Worm (Caenorhabditis elegans) whole organism, midembryonic: ENCODE results near the gene col-86.
A peak's percentile ranks its signal among the peaks of the same experiment; 100 is the strongest.
"Not testable (repeated sequence)": the region's sequence is repeated elsewhere in the genome, so short reads cannot be mapped to it uniquely, and the experiment has no call there.

Experiments
- T22C8.4 ChIP-seq: fragments of 200-800 bp; sonication (Bioruptor generic); IDR thresholded peaks from 2 replicates; pipeline ENCODE4 v1.3.6; 2022; ENCODE audit warnings: missing genetic modification characterization, missing compliant biosample characterization
- cog-1 ChIP-seq: sonication (generic microtip); optimal IDR thresholded peaks from 2 replicates; lab custom pipeline; 2016; ENCODE audit warnings: missing genetic modification characterization, missing compliant biosample characterization
- flt-1 ChIP-seq: fragments of 200-800 bp; sonication (Bioruptor generic); IDR thresholded peaks from 2 replicates; pipeline ENCODE4 v1.3.6; 2022; ENCODE audit warnings: missing genetic modification characterization, missing compliant biosample characterization
- klf-2 ChIP-seq: fragments of 200-800 bp; sonication (Bioruptor generic); conservative IDR thresholded peaks from 2 replicates; pipeline ENCODE4 v1.3.6; 2022; ENCODE audit warnings: missing genetic modification reagents, missing genetic modification characterization, missing compliant biosample characterization
- med-1 ChIP-seq: sonication (generic microtip); optimal IDR thresholded peaks from 2 replicates; lab custom pipeline; 2017; ENCODE audit warnings: missing genetic modification characterization, mild to moderate bottlenecking, missing compliant biosample characterization, antibody characterized with exemption, missing genetic modification reagents; ENCODE audit not compliant: insufficient read depth
- ref-1 ChIP-seq: fragments of 200-800 bp; sonication (Bioruptor generic); conservative IDR thresholded peaks from 2 replicates; pipeline ENCODE4 v1.3.6; 2022; ENCODE audit warnings: missing genetic modification reagents, missing genetic modification characterization, missing compliant biosample characterization
- tab-1 ChIP-seq: fragments of 200-800 bp; sonication (Bioruptor generic); IDR thresholded peaks from 2 replicates; pipeline ENCODE4 v1.3.6; 2022; ENCODE audit warnings: missing genetic modification characterization, missing compliant biosample characterization
- ztf-23 ChIP-seq: fragments of 200-800 bp; sonication (Bioruptor generic); IDR thresholded peaks from 2 replicates; pipeline ENCODE4 v1.3.6; 2022; ENCODE audit warnings: missing genetic modification reagents, missing genetic modification characterization, missing compliant biosample characterization
- ztf-29 ChIP-seq: fragments of 200-800 bp; sonication (Bioruptor generic); IDR thresholded peaks from 2 replicates; pipeline ENCODE4 v1.3.6; 2022; ENCODE audit warnings: missing genetic modification reagents, missing genetic modification characterization, missing compliant biosample characterization

The col-86 gene

DNA sequence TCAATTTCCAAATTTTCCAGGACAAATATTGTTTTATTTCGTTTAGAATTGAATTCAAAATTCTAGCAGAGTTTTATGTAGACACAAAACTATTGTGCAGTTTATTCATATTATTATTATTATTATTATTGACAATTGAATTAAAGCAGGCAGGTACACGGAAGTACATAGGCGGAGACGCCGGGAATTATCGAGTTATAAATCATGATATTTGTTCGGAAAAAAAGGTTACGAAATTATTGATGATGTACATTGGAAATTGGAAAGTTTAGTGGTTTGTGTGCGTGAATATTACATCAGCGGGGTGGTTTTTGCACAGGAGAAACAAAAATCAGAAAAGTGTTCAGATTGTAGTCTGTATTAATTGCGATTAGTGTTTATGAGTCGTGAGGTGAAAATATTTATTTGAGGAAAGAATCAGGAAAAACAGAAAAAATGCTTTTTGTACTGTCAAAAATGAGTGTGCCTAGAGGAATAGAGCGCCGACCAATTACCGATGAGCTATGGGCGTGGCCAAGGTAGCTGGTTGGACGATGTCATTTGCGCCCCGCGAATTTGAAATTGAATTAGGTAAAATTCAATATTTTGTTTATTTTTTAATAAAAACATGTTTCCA lies 21.7 kb downstream of the col-86 start:
- TF ChIP-seq klf-2 (GFP tag; lab: Robert Waterston, UW), result no peak
- no peak for TF ChIP-seq flt-1 (GFP tag; lab: Robert Waterston, UW)
- no peak for TF ChIP-seq ztf-23 (GFP tag; lab: Robert Waterston, UW)
- TF ChIP-seq ztf-29, result no peak
- no peak for TF ChIP-seq med-1 (GFP tag; lab: Kevin White, UChicago)
- no peak for TF ChIP-seq tab-1 (GFP tag; lab: Robert Waterston, UW)
- no peak for TF ChIP-seq cog-1 (tag; lab: Kevin White, UChicago)
- no peak for TF ChIP-seq ref-1 (GFP tag; lab: Robert Waterston, UW)
- no peak for TF ChIP-seq T22C8.4

DNA sequence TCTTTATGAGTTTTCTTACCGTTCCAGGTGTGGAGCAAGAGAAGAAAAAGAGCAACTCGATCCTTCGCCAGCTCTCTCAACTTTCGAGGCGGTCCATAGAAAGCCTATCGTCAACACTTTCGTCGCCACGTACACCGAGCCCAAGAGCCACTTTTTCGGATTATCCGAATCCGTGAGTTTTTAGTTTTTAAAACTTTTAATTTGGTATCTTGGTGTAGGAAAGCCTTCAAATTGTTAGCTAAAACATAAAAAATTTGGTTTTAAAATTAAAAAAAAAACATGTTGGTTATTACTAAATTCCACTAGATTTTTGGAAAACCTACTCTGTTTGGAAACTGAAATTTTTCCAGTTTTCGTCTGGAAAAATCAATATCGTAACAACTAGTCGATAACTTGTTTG lies 24.3 kb downstream of the col-86 start:
- TF ChIP-seq T22C8.4, result no peak
- no peak for TF ChIP-seq med-1 (GFP tag; lab: Kevin White, UChicago)
- TF ChIP-seq ztf-23 (GFP tag; lab: Robert Waterston, UW), result no peak
- no peak for TF ChIP-seq cog-1 (tag; lab: Kevin White, UChicago)
- no peak for TF ChIP-seq ref-1 (GFP tag; lab: Robert Waterston, UW)
- no peak for TF ChIP-seq ztf-29
- no peak for TF ChIP-seq flt-1 (GFP tag; lab: Robert Waterston, UW)
- TF ChIP-seq klf-2 (GFP tag; lab: Robert Waterston, UW), result no peak
- no peak for TF ChIP-seq tab-1 (GFP tag; lab: Robert Waterston, UW)

DNA sequence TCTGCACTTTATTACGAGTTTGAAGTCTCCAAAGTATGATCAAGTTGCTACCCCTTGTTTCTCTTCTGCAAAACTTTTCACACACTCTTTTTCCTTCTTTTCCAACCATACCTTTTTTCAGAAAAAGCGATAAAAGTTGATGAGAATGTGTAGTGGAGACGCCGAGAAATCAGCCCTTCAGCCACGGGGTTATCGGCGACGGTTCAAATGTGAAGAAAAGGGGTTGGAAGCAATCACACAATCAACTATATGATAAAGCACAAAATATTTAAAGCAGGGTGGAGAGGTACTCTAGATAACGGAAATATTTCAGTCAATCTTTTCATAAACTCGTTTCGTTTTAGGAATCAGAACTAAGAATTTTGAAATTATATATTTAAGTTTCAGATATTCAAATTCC lies 25.0 kb downstream of the col-86 start, which contains the start of gene F42G4.5:
Gene F42G4.5 (plus strand): TSS at position 379 of the 400 bp plus-strand sequence.
- no peak for TF ChIP-seq med-1 (GFP tag; lab: Kevin White, UChicago)
- no peak for TF ChIP-seq cog-1 (tag; lab: Kevin White, UChicago)
- no peak for TF ChIP-seq klf-2 (GFP tag; lab: Robert Waterston, UW)
- TF ChIP-seq flt-1 (GFP tag; lab: Robert Waterston, UW), result no peak
- no peak for TF ChIP-seq ztf-23 (GFP tag; lab: Robert Waterston, UW)
- TF ChIP-seq ref-1 (GFP tag; lab: Robert Waterston, UW), result no peak
- no peak for TF ChIP-seq tab-1 (GFP tag; lab: Robert Waterston, UW)
- no peak for TF ChIP-seq T22C8.4

DNA sequence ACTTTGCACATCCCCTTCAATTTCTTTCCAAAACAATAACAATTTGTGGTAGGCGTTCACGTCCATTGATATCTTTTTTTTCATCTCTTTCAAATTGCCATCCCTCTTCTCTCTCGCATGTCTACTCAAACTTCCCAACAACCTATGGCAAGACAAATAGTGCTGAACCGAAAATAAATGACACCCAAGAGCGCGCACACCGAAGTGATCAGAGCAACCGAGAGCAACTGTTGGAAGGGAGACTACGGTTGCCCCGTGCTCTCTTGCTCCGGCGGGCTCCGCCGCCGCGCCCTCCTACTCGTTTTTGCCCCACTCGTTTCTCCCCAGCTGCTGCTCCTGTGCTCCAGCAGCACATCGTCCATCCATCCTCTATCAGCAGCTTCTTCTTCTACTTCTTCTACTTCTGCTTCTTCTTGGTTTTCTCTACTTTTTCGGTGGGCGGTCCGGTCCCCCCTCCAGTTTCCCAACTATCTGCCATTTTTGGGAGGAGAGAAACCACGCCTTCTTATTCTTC lies 31.2 kb downstream of the col-86 start:
- TF ChIP-seq tab-1 (GFP tag; lab: Robert Waterston, UW), result 0 out of 2 replicates have a peak, but pooled peaks have one; percentile 21
- TF ChIP-seq flt-1 (GFP tag; lab: Robert Waterston, UW), result no peak

DNA sequence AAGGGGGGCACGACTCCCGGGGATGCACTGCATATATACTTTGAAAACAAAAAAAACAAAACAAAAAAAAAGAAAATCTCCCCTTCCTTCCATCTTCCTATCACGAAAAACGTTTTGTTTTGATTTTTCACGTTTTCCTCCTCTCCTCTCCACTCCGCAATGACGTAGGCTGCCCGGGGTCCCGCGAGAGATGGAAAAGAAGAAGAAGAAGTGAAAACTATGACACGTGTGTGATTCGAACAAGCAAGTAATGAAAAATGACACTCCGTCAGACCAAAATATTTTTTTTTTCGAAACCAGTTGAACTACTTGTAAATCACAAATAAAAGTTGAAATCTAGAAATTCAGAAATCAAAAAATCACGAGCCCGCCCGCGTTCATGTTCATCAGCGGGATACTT lies 32.8 kb downstream of the col-86 start:
- no peak for TF ChIP-seq tab-1 (GFP tag; lab: Robert Waterston, UW)
- no peak for TF ChIP-seq T22C8.4
- no peak for TF ChIP-seq cog-1 (tag; lab: Kevin White, UChicago)
- TF ChIP-seq med-1 (GFP tag; lab: Kevin White, UChicago), result no peak
- TF ChIP-seq ztf-23 (GFP tag; lab: Robert Waterston, UW), result no peak

DNA sequence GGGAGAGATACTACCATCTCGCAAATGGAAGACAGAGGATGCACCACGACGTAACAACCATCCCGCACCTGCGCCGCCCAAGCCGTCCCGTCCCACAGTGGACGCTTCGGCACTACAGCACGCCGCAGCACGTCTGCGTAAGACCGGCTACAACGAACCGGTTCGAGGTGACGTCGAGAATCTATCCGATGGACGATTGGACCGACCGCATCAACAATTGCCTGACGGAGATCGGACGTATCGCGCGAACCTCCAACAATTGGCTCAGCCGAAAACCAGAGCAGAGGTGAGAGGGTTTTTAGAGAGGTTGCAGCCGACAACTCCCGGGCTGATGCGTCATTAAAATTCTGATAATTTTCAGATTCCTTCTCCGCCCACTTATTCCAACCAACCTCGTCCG lies 38.9 kb downstream of the col-86 start:
- TF ChIP-seq med-1 (GFP tag; lab: Kevin White, UChicago) (no peak), flt-1 (GFP tag; lab: Robert Waterston, UW) (no peak), klf-2 (GFP tag; lab: Robert Waterston, UW) (no peak), ref-1 (GFP tag; lab: Robert Waterston, UW) (no peak), T22C8.4 (no peak), cog-1 (tag; lab: Kevin White, UChicago) (no peak), ztf-29 (no peak), ztf-23 (GFP tag; lab: Robert Waterston, UW) (no peak), tab-1 (GFP tag; lab: Robert Waterston, UW) (no peak)

DNA sequence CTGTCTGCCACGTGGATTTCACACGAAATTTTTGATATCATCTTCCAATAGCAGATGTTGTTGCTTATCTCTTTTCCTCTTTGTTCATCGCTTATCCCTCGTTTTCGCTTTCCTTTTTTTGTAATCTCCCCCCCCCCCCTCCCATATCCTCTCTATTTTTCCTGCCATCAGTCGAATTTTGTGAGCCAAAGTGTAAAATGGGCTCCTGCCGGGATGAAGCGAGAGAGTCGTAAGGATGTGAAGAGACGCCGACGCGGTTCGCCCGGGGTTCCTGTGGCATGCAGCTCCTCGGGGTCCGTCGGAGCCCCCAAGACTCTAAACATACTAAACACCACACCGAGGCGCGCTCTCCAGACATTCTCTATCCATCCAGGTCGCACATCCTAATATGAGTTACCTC lies 41.5 kb downstream of the col-86 start, which contains the start of gene zyx-1:
Gene zyx-1 (plus strand): TSS at position 331 of the 400 bp plus-strand sequence.
- TF ChIP-seq ztf-29, result no peak
- no peak for TF ChIP-seq ztf-23 (GFP tag; lab: Robert Waterston, UW)

DNA sequence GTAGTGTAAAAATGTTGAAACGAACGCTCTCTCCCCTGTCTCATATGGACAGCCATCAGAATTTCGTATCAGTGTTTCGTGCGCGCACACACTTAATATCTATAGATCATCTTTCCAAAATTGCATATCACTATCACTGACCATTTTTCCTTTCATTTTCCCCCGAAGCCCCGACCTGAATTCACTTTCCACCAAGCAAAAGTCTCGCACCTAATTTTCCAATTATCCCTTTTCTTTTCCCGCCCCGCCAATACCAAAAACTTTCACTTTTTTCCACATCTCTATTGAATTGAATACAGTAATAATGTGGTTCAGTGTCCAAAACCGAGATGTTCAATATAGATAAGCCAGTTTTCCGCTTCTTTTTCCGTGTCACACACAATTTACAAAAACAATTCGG lies 44.6 kb downstream of the col-86 start:
- TF ChIP-seq flt-1 (GFP tag; lab: Robert Waterston, UW) (no peak), cog-1 (tag; lab: Kevin White, UChicago) (no peak), tab-1 (GFP tag; lab: Robert Waterston, UW) (no peak), ref-1 (GFP tag; lab: Robert Waterston, UW) (no peak)

DNA sequence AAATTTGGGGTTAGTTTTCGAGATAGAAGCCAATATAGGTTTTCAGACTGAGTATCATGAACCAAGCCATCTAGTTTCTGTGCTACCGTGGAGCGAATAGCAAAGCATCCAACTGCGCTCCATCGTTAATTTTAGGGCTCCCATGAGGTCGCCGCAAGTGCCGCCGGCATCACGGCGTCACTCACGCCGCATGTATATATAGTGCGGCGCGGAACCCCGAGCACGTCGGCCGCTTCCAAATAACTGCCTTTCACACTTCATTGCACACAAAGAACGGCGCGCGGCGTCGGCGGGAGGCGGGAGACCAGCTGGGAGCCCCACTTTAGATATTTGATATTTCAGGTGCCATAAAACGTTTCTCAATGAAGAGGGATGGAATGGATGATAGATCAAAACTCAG lies 48.0 kb downstream of the col-86 start:
- TF ChIP-seq ztf-23 (GFP tag; lab: Robert Waterston, UW) (no peak), ztf-29 (no peak), T22C8.4 (no peak), klf-2 (GFP tag; lab: Robert Waterston, UW) (no peak), cog-1 (tag; lab: Kevin White, UChicago) (no peak), tab-1 (GFP tag; lab: Robert Waterston, UW) (no peak), med-1 (GFP tag; lab: Kevin White, UChicago) (no peak), flt-1 (GFP tag; lab: Robert Waterston, UW) (no peak)

DNA sequence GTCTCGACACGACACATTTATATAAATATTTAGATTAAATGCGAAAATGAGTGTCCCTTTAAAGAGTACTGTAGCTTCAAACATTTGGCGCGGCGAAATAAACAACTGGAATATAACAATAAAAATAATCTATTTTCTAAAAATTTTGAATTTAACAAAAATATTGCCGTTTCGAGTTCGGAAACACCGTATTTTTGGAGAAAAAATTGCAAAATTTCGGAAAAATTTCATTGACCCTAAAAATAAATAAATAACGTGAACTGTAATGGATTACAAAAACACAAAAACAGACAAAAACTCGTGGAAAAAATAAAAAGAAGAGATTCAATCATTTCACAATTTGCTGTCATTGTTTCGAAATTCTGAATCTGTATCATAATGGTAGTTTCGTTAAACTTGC lies 50.5 kb downstream of the col-86 start, which contains the start of gene F42G4.2:
Gene F42G4.2 (plus strand): TSS at position 301 of the 400 bp plus-strand sequence.
- not testable (repeated sequence) for TF ChIP-seq ref-1 (GFP tag; lab: Robert Waterston, UW); flt-1 (GFP tag; lab: Robert Waterston, UW); cog-1 (tag; lab: Kevin White, UChicago)
